Fruit fly (Drosophila melanogaster) whole organism, prepupa: ENCODE measurements around the gene euc.
A peak's percentile ranks its signal among the peaks of the same experiment; 100 is the strongest.

Experiments used
- Blimp-1 ChIP-seq: fragments of 200-800 bp; sonication (Bioruptor generic); optimal IDR thresholded peaks from 3 replicates; lab custom pipeline; 2017; ENCODE audit warnings: missing biosample characterization, missing genetic modification characterization, mild to moderate bottlenecking, moderate library complexity, missing genetic modification reagents
- CG10631 ChIP-seq: fragments of 200-800 bp; sonication (Bioruptor generic); optimal IDR thresholded peaks from 2 replicates; lab custom pipeline; 2016; ENCODE audit warnings: missing biosample characterization, missing genetic modification characterization
- CG10669 ChIP-seq: fragments of 200-800 bp; sonication (Bioruptor generic); optimal IDR thresholded peaks from 3 replicates; lab custom pipeline; 2018; ENCODE audit warnings: missing biosample characterization, mild to moderate bottlenecking, missing genetic modification characterization, moderate library complexity
- CG11294 ChIP-seq: fragments of 200-800 bp; sonication (Bioruptor generic); IDR thresholded peaks from 2 replicates; pipeline ENCODE4 v1.3.6; 2022; ENCODE audit warnings: missing biosample characterization, missing genetic modification characterization
- CG1621 ChIP-seq: fragments of 200-800 bp; sonication (Bioruptor generic); optimal IDR thresholded peaks from 3 replicates; lab custom pipeline; 2018; ENCODE audit warnings: missing biosample characterization, mild to moderate bottlenecking, missing genetic modification characterization
- CG16779 ChIP-seq: fragments of 200-800 bp; sonication (Bioruptor generic); optimal IDR thresholded peaks from 3 replicates; lab custom pipeline; 2017; ENCODE audit warnings: missing biosample characterization, mild to moderate bottlenecking, missing genetic modification characterization
- CG3032 ChIP-seq: fragments of 200-800 bp; optimal IDR thresholded peaks from 2 replicates; lab custom pipeline; 2019; ENCODE audit warnings: missing biosample characterization, mild to moderate bottlenecking, missing genetic modification characterization, moderate library complexity
- CG31627 ChIP-seq: fragments of 200-800 bp; sonication (Bioruptor generic); optimal IDR thresholded peaks from 3 replicates; lab custom pipeline; 2016; ENCODE audit warnings: missing biosample characterization, missing genetic modification characterization
- CG34406 ChIP-seq: fragments of 200-800 bp; sonication (Bioruptor generic); optimal IDR thresholded peaks from 3 replicates; lab custom pipeline; 2016; ENCODE audit warnings: missing biosample characterization, missing genetic modification characterization
- CG3919 ChIP-seq: fragments of 200-800 bp; sonication (Bioruptor generic); optimal IDR thresholded peaks from 3 replicates; lab custom pipeline; 2016; ENCODE audit warnings: missing biosample characterization, missing genetic modification characterization
- CG4318 ChIP-seq: fragments of 200-800 bp; sonication (Bioruptor generic); optimal IDR thresholded peaks from 3 replicates; lab custom pipeline; 2017; ENCODE audit warnings: missing biosample characterization, mild to moderate bottlenecking, missing genetic modification characterization
- CG6163 ChIP-seq: fragments of 200-800 bp; sonication (Bioruptor generic); IDR thresholded peaks from 3 replicates; pipeline ENCODE4 v1.3.6; 2022; ENCODE audit warnings: missing biosample characterization, missing genetic modification characterization
- CG6808 ChIP-seq: fragments of 200-800 bp; sonication (Bioruptor generic); optimal IDR thresholded peaks from 3 replicates; lab custom pipeline; 2017; ENCODE audit warnings: missing biosample characterization, missing genetic modification characterization, mild to moderate bottlenecking, moderate library complexity, missing genetic modification reagents
- CG6854 ChIP-seq: fragments of 200-800 bp; sonication (Bioruptor generic); optimal IDR thresholded peaks from 2 replicates; lab custom pipeline; 2017; ENCODE audit warnings: missing biosample characterization, mild to moderate bottlenecking, missing genetic modification characterization
- CG7368 ChIP-seq: fragments of 200-800 bp; sonication (Bioruptor generic); optimal IDR thresholded peaks from 3 replicates; lab custom pipeline; 2016; ENCODE audit warnings: missing biosample characterization, missing genetic modification characterization
- CG8119 ChIP-seq: fragments of 200-800 bp; sonication (Bioruptor generic); IDR thresholded peaks from 3 replicates; pipeline ENCODE4 v1.3.6; 2022; ENCODE audit warnings: missing biosample characterization, missing genetic modification characterization
- CG8319 ChIP-seq: fragments of 200-800 bp; sonication (Bioruptor generic); optimal IDR thresholded peaks from 3 replicates; lab custom pipeline; 2016; ENCODE audit warnings: missing biosample characterization, missing genetic modification characterization
- CG8632 ChIP-seq: fragments of 200-800 bp; sonication (Bioruptor generic); optimal IDR thresholded peaks from 3 replicates; lab custom pipeline; 2016; ENCODE audit warnings: missing biosample characterization, missing genetic modification characterization
- Eip75B ChIP-seq: fragments of 200-800 bp; sonication (Bioruptor generic); optimal IDR thresholded peaks from 3 replicates; lab custom pipeline; 2016; ENCODE audit warnings: missing biosample characterization, missing genetic modification characterization
- Eip93F ChIP-seq: fragments of 200-800 bp; sonication (Bioruptor generic); optimal IDR thresholded peaks from 2 replicates; lab custom pipeline; 2016; ENCODE audit warnings: missing biosample characterization, mild to moderate bottlenecking, missing genetic modification characterization
- Ets21C ChIP-seq: fragments of 200-800 bp; sonication (Bioruptor generic); optimal IDR thresholded peaks from 3 replicates; lab custom pipeline; 2016; ENCODE audit warnings: missing biosample characterization, missing genetic modification characterization
- Gug ChIP-seq: fragments of 200-800 bp; sonication (Bioruptor generic); IDR thresholded peaks from 2 replicates; pipeline ENCODE4 v1.3.6; 2022; ENCODE audit warnings: missing biosample characterization, missing genetic modification characterization
- Lpt ChIP-seq: fragments of 200-800 bp; sonication (Bioruptor generic); optimal IDR thresholded peaks from 3 replicates; lab custom pipeline; 2016; ENCODE audit warnings: missing biosample characterization, missing genetic modification characterization
- Met ChIP-seq: fragments of 200-800 bp; sonication (Bioruptor generic); optimal IDR thresholded peaks from 3 replicates; lab custom pipeline; 2016; ENCODE audit warnings: missing biosample characterization, missing genetic modification characterization
- OdsH ChIP-seq: fragments of 200-800 bp; sonication (Bioruptor generic); optimal IDR thresholded peaks from 3 replicates; lab custom pipeline; 2016; ENCODE audit warnings: missing biosample characterization, missing genetic modification characterization
- Smox ChIP-seq: fragments of 200-800 bp; sonication (Bioruptor generic); optimal IDR thresholded peaks from 3 replicates; lab custom pipeline; 2016; ENCODE audit warnings: missing biosample characterization, missing genetic modification characterization
- Sox102F ChIP-seq: fragments of 200-800 bp; sonication (Bioruptor generic); optimal IDR thresholded peaks from 2 replicates; lab custom pipeline; 2016; ENCODE audit warnings: missing biosample characterization, mild to moderate bottlenecking, missing genetic modification characterization
- Sox15 ChIP-seq: fragments of 200-800 bp; sonication (Bioruptor generic); optimal IDR thresholded peaks from 3 replicates; lab custom pipeline; 2016; ENCODE audit warnings: missing biosample characterization, missing genetic modification characterization
- acj6 ChIP-seq: fragments of 200-800 bp; sonication (Bioruptor generic); optimal IDR thresholded peaks from 3 replicates; lab custom pipeline; 2016; ENCODE audit warnings: missing biosample characterization, missing genetic modification characterization
- cyc ChIP-seq: fragments of 200-800 bp; sonication (Bioruptor generic); optimal IDR thresholded peaks from 3 replicates; lab custom pipeline; 2016; ENCODE audit warnings: missing biosample characterization, missing genetic modification characterization
- dac ChIP-seq: fragments of 200-800 bp; sonication (Bioruptor generic); optimal IDR thresholded peaks from 2 replicates; lab custom pipeline; 2017; ENCODE audit warnings: missing biosample characterization, mild to moderate bottlenecking, missing genetic modification characterization
- dsx ChIP-seq: fragments of 200-800 bp; optimal IDR thresholded peaks from 3 replicates; lab custom pipeline; 2019; ENCODE audit warnings: missing biosample characterization, mild to moderate bottlenecking, missing genetic modification characterization, moderate library complexity; ENCODE audit not compliant: poor library complexity, severe bottlenecking
- esn ChIP-seq: fragments of 200-800 bp; sonication (Bioruptor generic); optimal IDR thresholded peaks from 2 replicates; lab custom pipeline; 2016; ENCODE audit warnings: missing biosample characterization, mild to moderate bottlenecking, missing genetic modification characterization, moderate library complexity
- fd59A ChIP-seq: fragments of 200-800 bp; sonication (Bioruptor generic); optimal IDR thresholded peaks from 2 replicates; lab custom pipeline; 2017; ENCODE audit warnings: missing biosample characterization, mild to moderate bottlenecking, missing genetic modification characterization, missing genetic modification reagents
- fd85E ChIP-seq: fragments of 200-800 bp; sonication (Bioruptor generic); optimal IDR thresholded peaks from 3 replicates; lab custom pipeline; 2016; ENCODE audit warnings: missing biosample characterization, missing genetic modification characterization
- fkh ChIP-seq: fragments of 200-800 bp; sonication (Bioruptor generic); optimal IDR thresholded peaks from 3 replicates; lab custom pipeline; 2017; ENCODE audit warnings: missing biosample characterization, mild to moderate bottlenecking, missing genetic modification characterization, moderate library complexity
- lz ChIP-seq: fragments of 200-800 bp; sonication (Bioruptor generic); optimal IDR thresholded peaks from 3 replicates; lab custom pipeline; 2016; ENCODE audit warnings: missing biosample characterization, missing genetic modification characterization
- net ChIP-seq: fragments of 200-800 bp; sonication (Bioruptor generic); optimal IDR thresholded peaks from 3 replicates; lab custom pipeline; 2016; ENCODE audit warnings: missing biosample characterization, missing genetic modification characterization
- pdm3 ChIP-seq: fragments of 200-800 bp; sonication (Bioruptor generic); optimal IDR thresholded peaks from 3 replicates; lab custom pipeline; 2016; ENCODE audit warnings: missing biosample characterization, missing genetic modification characterization
- salr ChIP-seq, 2 experiments: fragments of 200-800 bp; sonication (Bioruptor generic); optimal IDR thresholded peaks; 3 replicates each; lab custom pipeline; 2016 to 2018; ENCODE audit warnings: missing biosample characterization in 2 of 2, missing genetic modification characterization in 2 of 2, mild to moderate bottlenecking in 1 of 2
- ss ChIP-seq, 2 experiments: fragments of 200-800 bp; sonication (Bioruptor generic); optimal IDR thresholded peaks; 2 replicates in 1 of 2; 3 replicates in 1 of 2; lab custom pipeline; 2017 to 2018; ENCODE audit warnings: mild to moderate bottlenecking in 2 of 2, missing biosample characterization in 2 of 2, missing genetic modification characterization in 2 of 2, moderate library complexity in 1 of 2
- svp ChIP-seq: fragments of 200-800 bp; sonication (Bioruptor generic); peaks from one replicate; lab custom pipeline; 2016; ENCODE audit warnings: missing biosample characterization, missing genetic modification characterization
- topi ChIP-seq: fragments of 200-800 bp; sonication (Bioruptor generic); optimal IDR thresholded peaks from 3 replicates; lab custom pipeline; 2016; ENCODE audit warnings: missing biosample characterization, missing genetic modification characterization
- vri ChIP-seq: fragments of 200-800 bp; sonication (Bioruptor generic); optimal IDR thresholded peaks from 3 replicates; lab custom pipeline; 2016; ENCODE audit warnings: missing biosample characterization, mild to moderate bottlenecking, missing genetic modification characterization

The euc gene

dm6 chr3R:18997388-18998287 is 19.0 kb upstream of the euc start (continued):
- TF ChIP-seq Sox102F (GFP tag; lab: Kevin White, UChicago) = peak; percentile 35
- no peak for TF ChIP-seq CG6808
- peak; percentile 86 for TF ChIP-seq svp
- TF ChIP-seq salr (GFP tag; optimal IDR thresholded peaks at IDR 0.05; lab: Kevin White, UChicago) = no peak
- TF ChIP-seq CG4318 = no peak
- peak; percentile 56 for TF ChIP-seq CG6854
- no peak for TF ChIP-seq CG8119 (GFP tag; lab: Robert Waterston, UW)
- peak in 1 of 2 experiments; percentile 31 for TF ChIP-seq ss (GFP tag; optimal IDR thresholded peaks at IDR 0.05; lab: Kevin White, UChicago)
- no peak for TF ChIP-seq Lpt (GFP tag; lab: Kevin White, UChicago)
- TF ChIP-seq fd59A (GFP tag; lab: Kevin White, UChicago) = no peak
- TF ChIP-seq CG3919 (GFP tag; lab: Kevin White, UChicago) = no peak
- TF ChIP-seq Sox15 (GFP tag; lab: Kevin White, UChicago) = no peak
- no peak for TF ChIP-seq pdm3 (GFP tag; lab: Kevin White, UChicago)
- peak; percentile 26 for TF ChIP-seq esn (GFP tag; lab: Kevin White, UChicago)
- TF ChIP-seq Blimp-1 (GFP tag; lab: Kevin White, UChicago) = no peak

- peak; percentile 93 for TF ChIP-seq CG8632 (GFP tag; lab: Kevin White, UChicago)
- peak; percentile 90 for TF ChIP-seq CG10669
- TF ChIP-seq vri (GFP tag; lab: Kevin White, UChicago) = peak; percentile 65
- TF ChIP-seq CG3032 = peak; percentile 86
- peak; percentile 75 for TF ChIP-seq CG16779
- peak; percentile 72 for TF ChIP-seq CG11294
- peak; percentile 86 for TF ChIP-seq Ets21C (GFP tag; lab: Kevin White, UChicago)
- peak; percentile 92 for TF ChIP-seq Sox15 (GFP tag; lab: Kevin White, UChicago)
- TF ChIP-seq CG1621 = peak; percentile 83
- peak; percentile 84 for TF ChIP-seq fd59A (GFP tag; lab: Kevin White, UChicago)
- no peak for TF ChIP-seq fkh (GFP tag; lab: Kevin White, UChicago)
- TF ChIP-seq lz = peak; percentile 93
- TF ChIP-seq CG6854 = peak; percentile 84
- peak; percentile 85 for TF ChIP-seq fd85E (GFP tag; lab: Kevin White, UChicago)
- peak; percentile 83 for TF ChIP-seq Gug (GFP tag; lab: Robert Waterston, UW)
- TF ChIP-seq CG8119 (GFP tag; lab: Robert Waterston, UW) = peak; percentile 89
- TF ChIP-seq Blimp-1 (GFP tag; lab: Kevin White, UChicago) = peak; percentile 58
- TF ChIP-seq Sox102F (GFP tag; lab: Kevin White, UChicago) = peak; percentile 89
- TF ChIP-seq acj6 (GFP tag; lab: Kevin White, UChicago) = peak; percentile 96
- peak; percentile 92 for TF ChIP-seq CG10631 (GFP tag; lab: Kevin White, UChicago)
- peak; percentile 94 for TF ChIP-seq topi (GFP tag; lab: Kevin White, UChicago)
- TF ChIP-seq Lpt (GFP tag; lab: Kevin White, UChicago) = peak; percentile 89
- TF ChIP-seq CG7368 (GFP tag; lab: Kevin White, UChicago) = peak; percentile 94
- peak; percentile 94 for TF ChIP-seq CG8319 (GFP tag; lab: Kevin White, UChicago)
- peak; percentile 98 for TF ChIP-seq svp
- peak; percentile 92 for TF ChIP-seq Smox
- TF ChIP-seq CG6808 = peak; percentile 85
- peak; percentile 92 for TF ChIP-seq net (GFP tag; lab: Kevin White, UChicago)
- peak; percentile 77 to 89 for TF ChIP-seq ss (GFP tag; optimal IDR thresholded peaks at IDR 0.05; lab: Kevin White, UChicago)
- peak; percentile 95 for TF ChIP-seq CG34406 (GFP tag; lab: Kevin White, UChicago)
- TF ChIP-seq Met (GFP tag; lab: Kevin White, UChicago) = peak; percentile 93
- peak; percentile 95 for TF ChIP-seq OdsH
- peak; percentile 92 for TF ChIP-seq cyc
- peak; percentile 87 for TF ChIP-seq dsx (GFP tag; lab: Kevin White, UChicago)
- TF ChIP-seq CG31627 (GFP tag; lab: Kevin White, UChicago) = peak; percentile 90
- TF ChIP-seq Eip93F (GFP tag; lab: Kevin White, UChicago) = peak; percentile 75
- TF ChIP-seq CG6163 (GFP tag; lab: Robert Waterston, UW) = peak; percentile 95
- peak; percentile 58 for TF ChIP-seq dac
- peak; percentile 74 for TF ChIP-seq CG4318
- peak; percentile 96 for TF ChIP-seq Eip75B (GFP tag; lab: Kevin White, UChicago)
Observed at dm6 chr3R:18995556-18996272, 17.1 kb upstream of the euc start.
